Worm (Caenorhabditis elegans) whole organism, L4 larva: ENCODE measurements around the gene ugt-54.
A peak's percentile ranks its signal among the peaks of the same experiment; 100 is the strongest.

Experiments
- F37D6.2 ChIP-seq: sonication (generic microtip); optimal IDR thresholded peaks from 2 replicates; lab custom pipeline; 2016; ENCODE audit warnings: mild to moderate bottlenecking, missing genetic modification characterization, missing compliant biosample characterization
- F44E2.7 ChIP-seq: fragments of 200-800 bp; sonication (Bioruptor generic); IDR thresholded peaks from 2 replicates; pipeline ENCODE4 v2.1.2; 2022; ENCODE audit warnings: missing genetic modification characterization, missing compliant biosample characterization
- F49E8.2 ChIP-seq: sonication (generic microtip); optimal IDR thresholded peaks from 2 replicates; lab custom pipeline; 2016; ENCODE audit warnings: missing compliant biosample characterization, mild to moderate bottlenecking, missing genetic modification characterization, borderline replicate concordance
- R02D3.7 ChIP-seq: fragments of 150-350 bp; sonication (generic microtip); optimal IDR thresholded peaks from 3 replicates; lab custom pipeline; 2014; ENCODE audit warnings: missing biosample characterization, missing genetic modification characterization
- aha-1 ChIP-seq: fragments of 150-350 bp; peaks from one replicate; lab custom pipeline; 2014; ENCODE audit warnings: missing biosample characterization, missing genetic modification characterization
- ama-1 ChIP-seq: fragments of 150-350 bp; optimal IDR thresholded peaks from 2 replicates; lab custom pipeline; 2014; ENCODE audit warnings: inconsistent platforms, mixed read lengths
- arid-1 ChIP-seq: fragments of 200-800 bp; sonication (Bioruptor generic); conservative IDR thresholded peaks from 2 replicates; pipeline ENCODE4 v1.3.6; 2022; ENCODE audit warnings: missing genetic modification reagents, missing genetic modification characterization, missing compliant biosample characterization
- ceh-44 ChIP-seq: fragments of 200-800 bp; sonication (Bioruptor generic); IDR thresholded peaks from 2 replicates; pipeline ENCODE4 v1.3.6; 2022; ENCODE audit warnings: missing genetic modification reagents, missing genetic modification characterization, missing compliant biosample characterization
- cey-2 ChIP-seq: sonication (generic microtip); optimal IDR thresholded peaks from 3 replicates; lab custom pipeline; 2017; ENCODE audit warnings: missing genetic modification characterization, mild to moderate bottlenecking, missing compliant biosample characterization, antibody characterized with exemption, borderline replicate concordance; ENCODE audit not compliant: insufficient read depth
- daf-19 ChIP-seq: fragments of 200-800 bp; sonication (Bioruptor generic); conservative IDR thresholded peaks from 2 replicates; pipeline ENCODE4 v1.3.6; 2022; ENCODE audit warnings: missing genetic modification characterization, missing compliant biosample characterization
- daf-8 ChIP-seq: fragments of 200-800 bp; sonication (Bioruptor generic); IDR thresholded peaks from 2 replicates; pipeline ENCODE4 v1.3.6; 2022; ENCODE audit warnings: missing genetic modification characterization, missing compliant biosample characterization
- dve-1 ChIP-seq: sonication (generic microtip); optimal IDR thresholded peaks from 2 replicates; lab custom pipeline; 2017; ENCODE audit warnings: antibody characterized with exemption, mild to moderate bottlenecking, missing genetic modification characterization, missing compliant biosample characterization; ENCODE audit not compliant: insufficient read depth
- egl-27 ChIP-seq: sonication (generic microtip); optimal IDR thresholded peaks from 3 replicates; lab custom pipeline; 2017; ENCODE audit warnings: missing biosample characterization, missing genetic modification reagents, missing genetic modification characterization
- fkh-10 ChIP-seq: fragments of 150-350 bp; optimal IDR thresholded peaks from 2 replicates; lab custom pipeline; 2014; ENCODE audit warnings: missing biosample characterization, missing genetic modification reagents, missing genetic modification characterization
- hlh-11 ChIP-seq: fragments of 200-800 bp; sonication (Bioruptor generic); optimal IDR thresholded peaks from 2 replicates; lab custom pipeline; 2018; ENCODE audit warnings: mild to moderate bottlenecking, missing genetic modification characterization, missing compliant biosample characterization
- hlh-30 ChIP-seq: sonication (generic microtip); optimal IDR thresholded peaks from 2 replicates; lab custom pipeline; 2017; ENCODE audit warnings: antibody characterized with exemption, mild to moderate bottlenecking, missing genetic modification characterization, missing compliant biosample characterization; ENCODE audit not compliant: insufficient read depth
- hmg-1.1 ChIP-seq: fragments of 200-800 bp; sonication (Bioruptor generic); IDR thresholded peaks from 2 replicates; pipeline ENCODE4 v1.3.6; 2022; ENCODE audit warnings: missing genetic modification reagents, missing genetic modification characterization, missing compliant biosample characterization
- lin-13 ChIP-seq: fragments of 150-350 bp; optimal IDR thresholded peaks from 2 replicates; lab custom pipeline; 2014; ENCODE audit warnings: missing biosample characterization, missing genetic modification reagents, missing genetic modification characterization
- lin-29 ChIP-seq: fragments of 200-800 bp; sonication (Bioruptor generic); IDR thresholded peaks from 2 replicates; pipeline ENCODE4 v1.3.6; 2022; ENCODE audit warnings: missing genetic modification reagents, missing genetic modification characterization, missing compliant biosample characterization
- lin-38 ChIP-seq: fragments of 200-800 bp; sonication (Bioruptor generic); IDR thresholded peaks from 2 replicates; pipeline ENCODE4 v1.3.6; 2022; ENCODE audit warnings: missing genetic modification reagents, missing genetic modification characterization, missing compliant biosample characterization
- mdl-1 ChIP-seq, 2 experiments: fragments of 150-350 bp in 1 of 2; sonication (generic microtip) in 1 of 2; optimal IDR thresholded peaks; 2 replicates each; lab custom pipeline; 2014 to 2017; ENCODE audit warnings: missing biosample characterization in 2 of 2, missing genetic modification characterization in 2 of 2
- mdt-29 ChIP-seq: fragments of 200-800 bp; sonication (Bioruptor generic); IDR thresholded peaks from 2 replicates; pipeline ENCODE4 v1.3.6; 2022; ENCODE audit warnings: missing genetic modification reagents, missing genetic modification characterization, missing compliant biosample characterization
- mxl-2 ChIP-seq: fragments of 200-800 bp; sonication (Bioruptor generic); conservative IDR thresholded peaks from 2 replicates; pipeline ENCODE4 v1.3.6; 2022; ENCODE audit warnings: missing genetic modification reagents, missing genetic modification characterization, missing compliant biosample characterization
- mxl-3 ChIP-seq: fragments of 200-800 bp; sonication (Bioruptor generic); optimal IDR thresholded peaks from 2 replicates; lab custom pipeline; 2018; ENCODE audit warnings: mild to moderate bottlenecking, missing genetic modification characterization, missing compliant biosample characterization
- nhr-25 ChIP-seq: sonication (generic microtip); optimal IDR thresholded peaks from 2 replicates; lab custom pipeline; 2017; ENCODE audit warnings: missing genetic modification characterization, mild to moderate bottlenecking, missing compliant biosample characterization, antibody characterized with exemption, moderate library complexity, borderline replicate concordance; ENCODE audit not compliant: insufficient read depth
- nhr-28 ChIP-seq: fragments of 150-350 bp; optimal IDR thresholded peaks from 2 replicates; lab custom pipeline; 2014; ENCODE audit warnings: missing biosample characterization, missing genetic modification characterization
- nhr-41 ChIP-seq: fragments of 200-800 bp; sonication (Bioruptor generic); IDR thresholded peaks from 2 replicates; pipeline ENCODE4 v1.3.6; 2022; ENCODE audit warnings: missing genetic modification reagents, missing genetic modification characterization, missing compliant biosample characterization
- nhr-6 ChIP-seq: fragments of 150-350 bp; optimal IDR thresholded peaks from 2 replicates; lab custom pipeline; 2014; ENCODE audit warnings: missing biosample characterization, missing genetic modification characterization
- nhr-77 ChIP-seq: fragments of 150-350 bp; optimal IDR thresholded peaks from 2 replicates; lab custom pipeline; 2014; ENCODE audit warnings: missing biosample characterization, missing genetic modification characterization
- pqm-1 ChIP-seq: sonication (generic microtip); optimal IDR thresholded peaks from 2 replicates; lab custom pipeline; 2017; ENCODE audit warnings: missing biosample characterization, missing genetic modification characterization
- snpc-4 ChIP-seq: fragments of 150-350 bp; optimal IDR thresholded peaks from 2 replicates; lab custom pipeline; 2014; ENCODE audit warnings: missing biosample characterization, missing genetic modification characterization
- spr-1 ChIP-seq: sonication (generic microtip); optimal IDR thresholded peaks from 2 replicates; lab custom pipeline; 2016; ENCODE audit warnings: mild to moderate bottlenecking, missing genetic modification characterization, missing compliant biosample characterization
- spr-3 ChIP-seq: fragments of 200-800 bp; sonication (Bioruptor generic); optimal IDR thresholded peaks from 2 replicates; lab custom pipeline; 2018; ENCODE audit warnings: mild to moderate bottlenecking, missing genetic modification characterization, missing compliant biosample characterization
- tra-1 ChIP-seq: fragments of 200-800 bp; sonication (Bioruptor generic); IDR thresholded peaks from 2 replicates; pipeline ENCODE4 v1.3.6; 2022; ENCODE audit warnings: missing genetic modification reagents, missing genetic modification characterization, missing compliant biosample characterization
- unc-130 ChIP-seq: sonication (generic microtip); optimal IDR thresholded peaks from 2 replicates; lab custom pipeline; 2016; ENCODE audit warnings: missing genetic modification reagents, missing genetic modification characterization, missing compliant biosample characterization
- unc-62 ChIP-seq, 3 experiments: fragments of 150-350 bp in 1 of 3; sonication (generic microtip); optimal IDR thresholded peaks in 2 of 3; peaks in 1 of 3; 1 replicate in 1 of 3; 2 replicates in 2 of 3; lab custom pipeline; 2014 to 2017; ENCODE audit warnings: missing biosample characterization in 3 of 3, missing genetic modification characterization in 3 of 3, missing genetic modification reagents in 3 of 3, missing genotype in 1 of 3
- vab-7 ChIP-seq: fragments of 200-800 bp; sonication (Bioruptor generic); IDR thresholded peaks from 2 replicates; pipeline ENCODE4 v1.3.6; 2022; ENCODE audit warnings: missing genetic modification reagents, missing genetic modification characterization, missing compliant biosample characterization
- zag-1 ChIP-seq: fragments of 150-350 bp; optimal IDR thresholded peaks from 2 replicates; lab custom pipeline; 2014; ENCODE audit warnings: missing biosample characterization, missing genetic modification characterization
- zfp-3 ChIP-seq: fragments of 200-800 bp; sonication (Bioruptor generic); conservative IDR thresholded peaks from 2 replicates; pipeline ENCODE4 v1.3.6; 2022; ENCODE audit warnings: missing genetic modification reagents, missing genetic modification characterization, missing compliant biosample characterization
- ztf-11 ChIP-seq: fragments of 150-350 bp; optimal IDR thresholded peaks from 2 replicates; lab custom pipeline; 2014; ENCODE audit warnings: missing biosample characterization, missing genetic modification characterization

Gene ugt-54

DNA sequence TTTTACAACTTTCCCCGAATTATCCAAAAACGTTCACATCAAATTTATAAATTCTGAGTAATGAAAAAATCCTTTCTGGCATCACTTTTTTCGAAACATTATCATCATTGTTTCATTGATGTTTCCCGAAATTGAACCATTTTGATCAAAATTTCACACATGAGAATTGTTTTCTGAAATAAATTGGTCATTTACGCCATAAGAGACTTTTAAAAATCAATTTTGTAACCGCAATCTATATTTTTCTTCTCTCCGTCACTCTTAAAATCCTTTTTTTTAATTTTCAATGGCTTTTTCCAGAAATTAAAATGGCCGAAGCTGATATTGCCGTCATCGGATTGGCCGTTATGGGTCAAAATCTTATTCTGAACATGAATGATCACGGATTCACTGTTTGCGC, 7.9 kb downstream of the ugt-54 start, which contains the start of gene T25B9.9:
T25B9.9 (plus strand) TSS at position 301 of the 400 bp plus-strand sequence.
- TF ChIP-seq ztf-11 (tag; lab: Kevin White, UChicago) (no peak), unc-62 (GFP tag; optimal IDR thresholded peaks at IDR 0.05 in 1 of 2; lab: Kevin White, UChicago) (peak in 1 of 2 experiments; percentile 35), unc-62 (tag; optimal IDR thresholded peaks at IDR 0.05; lab: Kevin White, UChicago) (no peak)

DNA sequence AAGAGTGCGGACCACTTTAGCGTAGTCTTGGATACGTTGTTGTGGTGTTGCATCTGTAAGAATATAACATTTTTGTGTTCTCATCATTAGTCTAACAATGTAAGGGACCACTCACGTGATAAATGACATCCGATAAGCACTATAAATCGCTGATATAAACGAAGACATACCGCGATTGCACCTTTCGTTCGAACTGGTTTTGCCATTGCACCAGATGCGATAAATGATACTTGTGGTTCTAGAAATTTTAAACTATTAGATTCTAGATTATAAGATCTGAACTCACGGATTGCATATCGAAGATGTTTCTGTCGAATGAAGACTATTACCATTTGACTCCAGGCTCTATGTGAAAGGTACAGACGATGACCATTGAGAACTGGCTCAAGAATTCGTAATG, 9.8 kb downstream of the ugt-54 start:
- no peak for TF ChIP-seq egl-27 (tag; lab: Kevin White, UChicago)
- peak; percentile 94 for TF ChIP-seq aha-1
- TF ChIP-seq, all 104 proteins: peak for 1

ce11 chrIV:10773811-10774210, 12.3 kb downstream of the ugt-54 start, which contains the start of gene inpp-1:
inpp-1 (minus strand) TSS chrIV:10773911.
- no peak for TF ChIP-seq F49E8.2
- no peak for TF ChIP-seq daf-8 (GFP tag; lab: Robert Waterston, UW)
- TF ChIP-seq daf-19 (GFP tag; lab: Robert Waterston, UW): no peak
- no peak for TF ChIP-seq mdl-1 (tag; optimal IDR thresholded peaks at IDR 0.05; lab: Kevin White, UChicago)
- no peak for TF ChIP-seq nhr-41 (GFP tag; lab: Robert Waterston, UW)
- no peak for TF ChIP-seq F44E2.7
- no peak for TF ChIP-seq hmg-1.1
- TF ChIP-seq lin-38: no peak
- TF ChIP-seq mxl-3 (GFP tag; lab: Kevin White, UChicago): no peak
- TF ChIP-seq snpc-4: no peak
- no peak for TF ChIP-seq mdt-29 (GFP tag; lab: Robert Waterston, UW)
- no peak for TF ChIP-seq mxl-2 (GFP tag; lab: Robert Waterston, UW)
- TF ChIP-seq zag-1: no peak
- TF ChIP-seq spr-3 (GFP tag; lab: Kevin White, UChicago): no peak

DNA sequence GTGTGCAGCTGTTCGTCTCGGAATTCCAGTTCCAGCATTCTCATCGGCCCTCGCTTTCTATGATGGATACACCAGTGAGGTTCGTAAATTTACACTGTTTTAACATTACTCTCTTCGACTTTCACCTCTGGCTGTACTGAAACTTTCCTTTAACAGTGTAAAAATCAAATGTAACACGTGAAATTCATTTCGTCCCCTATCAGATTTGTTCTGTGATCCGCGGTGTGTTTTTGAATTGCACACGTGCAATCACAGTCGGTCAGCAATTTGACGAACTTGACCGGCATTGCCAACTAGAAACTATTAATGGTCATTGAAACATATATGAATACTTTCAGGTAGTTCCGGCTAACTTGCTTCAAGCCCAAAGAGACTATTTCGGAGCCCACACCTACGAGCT, 15.6 kb downstream of the ugt-54 start:
- no peak for TF ChIP-seq dve-1
- TF ChIP-seq hlh-30 (tag; lab: Kevin White, UChicago): peak; percentile 17
- TF ChIP-seq unc-130 (GFP tag; lab: Kevin White, UChicago): no peak
- peak; percentile 1 for TF ChIP-seq mxl-3 (GFP tag; lab: Kevin White, UChicago)
- TF ChIP-seq egl-27 (tag; lab: Kevin White, UChicago): no peak
- TF ChIP-seq arid-1 (GFP tag; lab: Robert Waterston, UW): no peak
- no peak for TF ChIP-seq cey-2 (tag; lab: Kevin White, UChicago)
- TF ChIP-seq zfp-3 (GFP tag; lab: Robert Waterston, UW): no peak
- TF ChIP-seq spr-1 (tag; lab: Kevin White, UChicago): no peak
- no peak for TF ChIP-seq F49E8.2
- no peak for TF ChIP-seq lin-29
- no peak for TF ChIP-seq F37D6.2
- no peak for TF ChIP-seq fkh-10 (GFP tag; lab: Kevin White, UChicago)
- TF ChIP-seq lin-13 (GFP tag; lab: Kevin White, UChicago): no peak
- TF ChIP-seq nhr-28 (tag; lab: Kevin White, UChicago): peak; percentile 7
- no peak for TF ChIP-seq nhr-77
- no peak for TF ChIP-seq R02D3.7 (tag; lab: Kevin White, UChicago)
- TF ChIP-seq unc-62 (GFP tag; optimal IDR thresholded peaks at IDR 0.05 in 1 of 2; lab: Kevin White, UChicago): peak in 1 of 2 experiments; percentile 66
- no peak for TF ChIP-seq unc-62 (tag; optimal IDR thresholded peaks at IDR 0.05; lab: Kevin White, UChicago)
- TF ChIP-seq pqm-1 (tag; lab: Kevin White, UChicago): no peak
- no peak for TF ChIP-seq hlh-11 (tag; lab: Kevin White, UChicago)
- TF ChIP-seq ceh-44 (GFP tag; lab: Robert Waterston, UW): no peak
- 0 out of 2 replicates have a peak, but pooled peaks have one; percentile 49 for TF ChIP-seq mxl-2 (GFP tag; lab: Robert Waterston, UW)
- TF ChIP-seq tra-1 (GFP tag; lab: Robert Waterston, UW): no peak
- no peak for TF ChIP-seq aha-1
- no peak for TF ChIP-seq daf-19 (GFP tag; lab: Robert Waterston, UW)
- TF ChIP-seq nhr-25 (tag; lab: Kevin White, UChicago): no peak
- TF ChIP-seq ama-1 (lab: Kevin White, UChicago): no peak
- no peak for TF ChIP-seq nhr-6 (tag; lab: Kevin White, UChicago)
- no peak for TF ChIP-seq vab-7
